Fruit fly (Drosophila melanogaster) whole organism, embryonic: ENCODE measurements around the gene nod.

Source experiments
- CG16863 ChIP-seq: fragments of 200-800 bp; sonication (Bioruptor generic); optimal IDR thresholded peaks from 3 replicates; lab custom pipeline; 2016; ENCODE audit warnings: missing biosample characterization, missing genetic modification characterization
- CG7271 ChIP-seq: fragments of 200-800 bp; sonication (Bioruptor generic); optimal IDR thresholded peaks from 2 replicates; lab custom pipeline; 2018; ENCODE audit warnings: missing biosample characterization, mild to moderate bottlenecking, missing genetic modification characterization, moderate library complexity
- GATAe ChIP-seq: fragments of 200-800 bp; sonication (Bioruptor generic); conservative IDR thresholded peaks from 2 replicates; pipeline ENCODE4 v1.3.6; 2022; ENCODE audit warnings: missing biosample characterization, missing genetic modification characterization
- dysf ChIP-seq: fragments of 200-800 bp; sonication (Bioruptor generic); IDR thresholded peaks from 3 replicates; pipeline ENCODE4 v1.3.6; 2022; ENCODE audit warnings: missing biosample characterization, missing genetic modification characterization
- gcm2 ChIP-seq: fragments of 200-800 bp; sonication (Bioruptor generic); optimal IDR thresholded peaks from 2 replicates; lab custom pipeline; 2016; ENCODE audit warnings: missing biosample characterization, missing genetic modification characterization
- pan ChIP-seq, 4 experiments: fragments of >200 bp in 3 of 4; fragments of 200-800 bp in 1 of 4; sonication (Bioruptor generic) in 1 of 4; optimal IDR thresholded peaks in 3 of 4; IDR thresholded peaks in 1 of 4; 2 replicates each; pipeline versions ENCODE4 v1.3.6 to Lab custom; 2017 to 2022; ENCODE audit warnings: missing biosample characterization in 2 of 4, missing genetic modification characterization in 2 of 4, mixed read lengths in 1 of 4
- unc-4 ChIP-seq: fragments of 200-800 bp; sonication (Bioruptor generic); IDR thresholded peaks from 2 replicates; pipeline ENCODE4 v1.3.6; 2022; ENCODE audit warnings: missing biosample characterization, missing genetic modification characterization; ENCODE audit not compliant: partially characterized antibody
- zen2 ChIP-seq: fragments of 200-800 bp; sonication (Bioruptor generic); IDR thresholded peaks from 3 replicates; pipeline ENCODE4 v1.3.6; 2022; ENCODE audit warnings: missing biosample characterization, missing genetic modification characterization; ENCODE audit not compliant: partially characterized antibody

DNA sequence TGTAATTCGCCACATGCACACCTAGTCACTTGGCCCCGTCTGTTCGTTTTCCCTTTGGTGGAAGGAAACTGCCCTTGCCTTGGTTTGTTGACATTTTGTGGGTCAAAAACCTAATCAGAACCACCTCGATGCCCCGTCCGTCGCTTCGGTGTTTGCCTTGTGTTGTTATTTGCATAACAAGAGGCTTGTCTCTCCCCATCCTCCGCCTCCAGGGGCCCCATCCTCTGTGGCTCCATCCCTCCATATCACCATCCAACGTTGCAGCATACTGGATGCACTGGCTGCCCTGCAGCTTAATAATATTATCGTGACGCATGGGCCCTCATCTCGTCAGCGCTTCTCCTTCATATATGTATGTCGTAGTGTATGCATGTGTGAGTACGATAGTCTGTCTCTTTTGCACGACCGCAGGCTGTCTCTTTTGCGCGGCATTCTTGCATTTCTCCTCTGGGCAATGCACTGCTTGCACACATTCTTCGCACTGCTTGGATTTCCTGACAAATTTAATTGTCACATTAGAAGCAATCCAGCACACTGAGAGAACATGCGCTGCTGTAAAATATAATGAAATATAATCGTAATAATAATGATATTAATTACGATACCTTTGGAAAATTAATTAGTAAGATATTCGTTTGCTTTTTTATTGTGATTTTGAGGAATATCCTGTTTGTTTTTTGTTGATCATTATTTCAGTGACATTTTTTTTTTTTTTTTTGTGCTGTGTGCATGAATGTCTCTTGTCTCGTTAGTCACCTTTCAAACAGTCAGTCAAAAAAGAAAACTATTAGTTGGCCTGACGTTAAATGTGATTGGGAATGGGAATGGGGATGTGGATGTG, 36.2 kb upstream of the nod start:
- TF ChIP-seq unc-4 (GFP tag; lab: Robert Waterston, UW) (no peak), CG7271 (no peak), GATAe (no peak), pan (optimal IDR thresholded peaks at IDR 0.05; lab: Kevin White, UChicago) (no peak), pan (GFP tag; optimal IDR thresholded peaks at IDR 0.05 in 1 of 2, IDR thresholded peaks at IDR 0.05 in 1 of 2) (no peak), zen2 (GFP tag; lab: Robert Waterston, UW) (no peak), dysf (GFP tag; lab: Robert Waterston, UW) (0 out of 3 replicates have a peak, but pooled peaks have one; percentile 24), gcm2 (GFP tag; lab: Kevin White, UChicago) (no peak), CG16863 (no peak)
